Worm (Caenorhabditis elegans) whole organism, L4/young adult: Measurements from ENCODE around the gene F35E12.10.

Source experiments
- W03F9.2 ChIP-seq: fragments of 150-350 bp; optimal IDR thresholded peaks from 2 replicates; lab custom pipeline; 2014; ENCODE audit warnings: missing biosample characterization, missing genetic modification characterization
- dao-5 ChIP-seq: sonication (generic microtip); optimal IDR thresholded peaks from 2 replicates; lab custom pipeline; 2016; ENCODE audit warnings: missing genotype, missing genetic modification characterization, moderate library complexity, missing compliant biosample characterization
- him-1 ChIP-seq: sonication (generic microtip); optimal IDR thresholded peaks from 2 replicates; lab custom pipeline; 2016; ENCODE audit warnings: missing genotype, missing genetic modification reagents, missing genetic modification characterization, missing compliant biosample characterization

DNA sequence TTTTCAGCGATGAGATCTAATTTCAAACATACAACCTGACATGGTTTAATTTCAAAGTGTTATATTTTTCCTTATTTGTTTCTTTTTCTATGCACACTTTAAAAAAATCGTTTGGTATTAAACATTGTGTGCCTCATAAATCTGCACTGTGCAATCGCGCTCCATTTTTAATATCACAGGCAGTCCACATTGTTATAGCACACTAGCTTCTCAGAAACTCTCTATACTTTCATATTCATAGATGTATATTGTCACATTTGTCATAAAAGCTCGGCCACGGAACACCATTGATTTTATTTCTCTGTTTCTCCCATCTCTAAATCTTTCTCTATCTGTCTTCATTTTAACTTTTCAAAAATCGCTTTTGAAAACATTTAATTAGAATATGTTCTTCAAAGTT is 8.8 kb upstream of the F35E12.10 start:
- TF ChIP-seq him-1 (tag; lab: Kevin White, UChicago): no peak
- TF ChIP-seq W03F9.2 (tag; lab: Kevin White, UChicago): no peak
- no peak for TF ChIP-seq dao-5 (tag; lab: Kevin White, UChicago)
